Fruit fly (Drosophila melanogaster): ENCODE data around the gene HBS1.
A peak's percentile ranks its signal among the peaks of the same experiment; 100 is the strongest.

The HBS1 gene

DNA sequence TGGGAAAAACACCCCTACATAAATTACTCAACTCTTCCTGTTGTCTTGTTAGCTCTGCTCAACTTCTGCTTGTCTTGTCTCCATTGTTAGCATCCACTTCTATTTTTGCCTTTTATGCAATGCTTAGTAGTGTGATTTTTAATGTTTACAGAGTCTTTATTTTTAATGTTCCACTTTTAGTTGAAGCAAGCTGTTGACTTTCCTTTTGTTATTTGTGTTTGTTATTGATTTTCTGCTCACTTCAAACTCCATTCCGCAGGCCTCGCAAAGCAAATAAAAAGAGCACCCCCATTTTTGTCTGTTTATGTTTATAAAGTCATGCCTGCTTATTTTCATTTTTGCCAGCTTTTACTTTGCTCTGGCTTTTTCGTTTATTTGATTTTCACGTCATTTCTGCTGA is 16.9 kb upstream of the HBS1 start:
- peak; percentile 16 for TF ChIP-seq noc (tag; optimal IDR thresholded peaks at IDR 0.05)

DNA sequence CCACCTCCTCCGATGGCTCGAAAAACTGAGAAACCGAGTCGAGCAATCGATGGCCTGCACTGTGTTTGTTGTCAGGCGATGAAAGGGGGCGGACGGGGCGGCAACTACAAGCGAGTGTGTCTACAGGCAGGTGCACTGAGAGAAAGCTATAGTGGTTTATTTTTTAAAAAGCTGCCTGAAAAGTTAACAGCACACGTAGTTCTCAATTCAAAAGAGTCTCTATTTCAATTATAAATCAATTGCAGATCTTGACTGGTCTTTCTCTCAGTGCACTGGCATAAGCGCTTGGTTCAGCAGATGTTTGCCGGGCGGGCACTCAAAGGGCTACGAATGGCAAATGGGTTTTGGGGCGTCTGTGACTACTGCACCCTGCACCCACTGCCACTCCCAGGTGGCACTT is 15.7 kb upstream of the HBS1 start:
- TF ChIP-seq noc (tag; optimal IDR thresholded peaks at IDR 0.05), result no peak

DNA sequence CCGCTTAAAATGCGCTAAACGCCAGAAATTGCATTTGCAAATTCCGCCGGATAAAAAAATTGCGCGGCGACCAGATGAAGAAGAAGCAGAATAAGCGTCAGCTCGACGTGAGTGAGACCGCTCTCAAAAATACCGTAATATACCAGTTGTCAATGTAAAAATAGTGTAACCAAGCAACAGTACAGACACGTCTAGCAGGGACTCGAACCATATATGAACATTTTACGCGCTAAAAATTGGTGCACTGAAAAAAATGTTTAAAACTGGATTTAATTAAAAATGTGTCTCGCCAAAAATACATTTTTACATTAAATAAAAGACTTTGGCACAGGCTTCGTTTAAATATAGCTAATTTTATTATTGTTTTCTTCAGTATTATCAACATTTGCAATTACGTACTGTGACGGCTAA is 11.2 kb upstream of the HBS1 start, which contains the start of gene dre4:
Gene dre4, minus strand, starts transcription at position 98 of the 411 bp plus-strand sequence.
- peak; percentile 21 for TF ChIP-seq noc (tag; optimal IDR thresholded peaks at IDR 0.05)

DNA sequence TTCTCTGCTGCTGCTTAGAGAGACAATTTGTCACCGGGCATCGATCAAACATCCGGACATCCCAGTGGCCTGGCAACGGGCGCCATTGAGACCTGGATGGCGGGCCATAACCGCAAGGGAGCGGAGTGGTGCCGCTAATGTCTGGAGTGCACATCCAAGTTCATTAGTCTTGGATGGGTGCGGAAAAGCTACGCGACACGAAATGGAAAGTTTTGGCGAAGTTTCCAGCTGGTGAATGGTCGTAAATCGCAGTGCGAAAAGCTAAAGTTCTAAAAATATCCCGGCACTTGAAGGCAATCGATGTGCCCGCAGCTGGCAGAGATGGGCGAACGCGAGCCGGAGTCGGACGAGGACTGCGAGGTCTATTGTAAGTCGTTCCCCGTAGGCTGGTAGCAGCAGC is 4.7 kb upstream of the HBS1 start, which contains the start of gene CG13924:
Gene CG13924, plus strand, starts transcription at position 301 of the 400 bp plus-strand sequence.
- TF ChIP-seq noc (tag; optimal IDR thresholded peaks at IDR 0.05), result no peak

dm6 chr3L:1868841-1869240 is 3.8 kb upstream of the HBS1 start:
- TF ChIP-seq noc (tag; optimal IDR thresholded peaks at IDR 0.05), result no peak

DNA sequence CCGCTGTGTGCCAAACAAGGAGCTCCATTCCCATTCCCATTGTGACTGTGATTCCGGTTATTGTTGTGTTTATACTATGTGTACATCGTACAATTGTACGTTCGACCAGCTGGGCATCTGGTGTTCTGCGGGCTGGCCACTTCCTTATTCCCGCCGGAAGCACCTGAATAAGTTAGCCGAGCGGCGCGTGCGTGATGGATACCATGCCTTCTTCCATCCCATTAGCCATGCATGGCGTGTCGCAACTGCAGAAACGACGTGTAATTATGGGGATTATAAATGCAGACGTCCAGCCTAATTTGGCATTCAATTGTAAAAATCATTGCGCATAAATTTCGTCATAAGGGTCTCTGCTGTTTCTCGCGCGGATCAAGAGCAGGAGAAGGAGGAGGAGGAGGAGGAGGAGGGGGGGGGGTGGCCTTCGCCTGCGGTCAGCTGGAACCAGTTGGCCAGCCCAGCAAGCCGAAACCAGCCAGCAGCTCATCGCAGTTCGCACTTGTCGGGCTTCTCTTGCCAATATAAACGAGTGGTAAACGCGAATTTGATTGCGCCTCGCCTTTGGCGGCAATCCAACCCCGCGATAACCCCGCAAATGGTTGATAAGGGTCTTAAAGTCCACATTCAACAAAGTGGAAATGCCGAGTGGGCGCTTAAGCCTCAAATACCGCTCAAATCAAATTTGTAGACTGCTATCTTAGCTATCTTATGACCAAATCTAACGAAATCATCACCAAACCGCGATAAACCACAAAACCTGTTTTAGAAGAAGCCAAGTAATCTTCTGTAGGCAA is 1.2 kb upstream of the HBS1 start:
- TF ChIP-seq noc (tag; optimal IDR thresholded peaks at IDR 0.05), result peak; percentile 7

DNA sequence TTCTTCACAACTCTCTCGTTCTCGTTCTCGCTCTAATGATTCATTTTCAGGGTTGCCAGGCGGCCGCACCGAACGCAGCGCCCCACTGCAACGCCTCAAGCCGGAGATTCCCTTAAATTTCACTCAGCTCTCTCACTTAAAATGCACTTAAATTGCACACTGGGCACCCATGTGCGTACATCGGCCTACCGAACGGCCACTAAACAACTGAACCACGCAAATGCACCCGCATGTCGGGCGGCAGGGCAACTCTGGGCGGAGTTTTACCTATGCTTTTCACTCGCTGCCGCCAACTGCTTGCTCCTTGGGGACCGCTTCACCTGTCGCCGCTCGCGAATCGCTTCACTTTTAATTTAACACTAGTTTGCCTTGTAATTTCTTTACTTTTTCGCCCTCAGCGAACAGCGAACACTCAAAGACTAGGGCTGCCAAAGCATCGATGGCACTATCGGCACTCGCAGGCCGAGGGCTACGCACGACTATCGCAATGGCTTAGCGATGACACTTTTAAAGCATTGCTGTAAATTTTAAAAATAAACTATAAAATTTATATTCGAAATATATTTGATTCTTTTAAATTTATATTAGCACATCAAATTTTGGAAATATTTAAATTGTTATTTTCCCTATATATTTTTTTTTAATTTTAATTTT is 3.1 kb downstream of the HBS1 start, which contains the start of gene Rap1:
Gene Rap1, minus strand, starts transcription at position 446 of the 654 bp plus-strand sequence.
- peak; percentile 58 for TF ChIP-seq noc (tag; optimal IDR thresholded peaks at IDR 0.05)

DNA sequence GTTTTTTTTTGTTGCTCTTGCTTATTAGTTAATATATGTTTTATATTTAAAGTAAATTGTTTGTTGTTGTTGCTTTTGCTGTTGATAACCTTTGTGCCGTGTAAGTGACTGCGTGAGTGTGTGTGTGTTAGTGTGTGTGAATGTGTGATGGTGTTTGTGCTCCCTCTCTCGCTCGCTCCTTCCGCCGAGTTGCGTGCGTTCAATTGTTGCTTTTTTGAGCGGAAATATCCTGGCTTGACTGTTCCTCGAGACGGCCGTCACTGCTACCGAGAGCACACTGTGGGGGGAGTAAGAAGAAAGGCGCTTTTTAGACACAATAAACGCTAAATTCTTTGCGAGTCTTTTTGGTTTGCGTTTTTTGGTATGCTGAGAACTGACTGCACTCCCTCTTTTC is 3.6 kb downstream of the HBS1 start:
- TF ChIP-seq noc (tag; optimal IDR thresholded peaks at IDR 0.05), result no peak

- TF ChIP-seq noc (tag; optimal IDR thresholded peaks at IDR 0.05), result no peak
These were observed 4.3 kb downstream of the HBS1 start for dm6 chr3L:1860749-1861148.

dm6 chr3L:1859563-1859962 is 5.5 kb downstream of the HBS1 start:
- no peak for TF ChIP-seq noc (tag; optimal IDR thresholded peaks at IDR 0.05)

DNA sequence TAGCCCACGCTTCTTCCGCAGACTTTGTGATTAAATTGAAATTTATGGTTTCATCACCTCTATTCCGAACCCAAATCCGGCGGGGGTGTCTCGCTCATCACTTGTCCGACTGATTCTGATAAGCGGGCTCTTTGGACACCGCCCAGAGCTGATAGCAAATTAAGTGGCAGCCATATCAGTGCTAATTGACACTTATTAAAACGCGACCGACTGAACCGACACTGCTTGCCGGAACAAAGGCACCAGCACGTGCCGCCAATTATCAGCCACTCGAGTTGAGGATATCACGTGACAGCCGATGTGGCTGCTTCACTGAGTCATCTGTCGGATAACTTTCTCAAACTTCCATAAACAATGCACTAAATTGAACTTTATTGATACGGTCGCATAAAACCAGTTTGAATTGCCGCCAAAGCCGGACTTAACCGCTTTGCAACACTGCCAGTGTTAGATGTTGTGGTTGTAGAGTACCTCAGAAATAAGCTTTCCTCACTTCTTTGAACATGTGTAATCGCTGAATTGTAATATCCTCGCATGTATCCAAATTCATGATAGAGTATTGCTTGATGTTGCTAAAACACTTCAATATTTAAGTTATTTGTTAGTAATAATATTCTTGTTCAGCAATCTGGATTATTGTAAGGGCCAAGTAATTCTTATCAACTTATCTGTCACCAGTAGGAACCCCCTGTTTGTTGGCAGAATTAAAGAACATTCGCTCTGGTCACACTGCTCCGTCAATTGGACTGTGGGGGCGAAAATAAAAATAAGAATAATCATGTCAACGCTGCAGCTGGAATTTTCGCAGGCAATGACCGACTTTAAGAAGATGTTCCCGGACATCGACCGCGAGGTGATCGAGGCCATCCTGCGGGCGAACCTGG is 8.3 kb downstream of the HBS1 start, which contains the start of gene CG12024:
Gene CG12024, plus strand, starts transcription at position 699 of the 884 bp plus-strand sequence.
- TF ChIP-seq noc (tag; optimal IDR thresholded peaks at IDR 0.05), result peak; percentile 50

- TF ChIP-seq noc (tag; optimal IDR thresholded peaks at IDR 0.05), result no peak
These were observed 9.5 kb downstream of the HBS1 start, which contains the start of gene CNMa for dm6 chr3L:1855491-1855890. Gene CNMa, minus strand, starts transcription at chr3L:1855591.

DNA sequence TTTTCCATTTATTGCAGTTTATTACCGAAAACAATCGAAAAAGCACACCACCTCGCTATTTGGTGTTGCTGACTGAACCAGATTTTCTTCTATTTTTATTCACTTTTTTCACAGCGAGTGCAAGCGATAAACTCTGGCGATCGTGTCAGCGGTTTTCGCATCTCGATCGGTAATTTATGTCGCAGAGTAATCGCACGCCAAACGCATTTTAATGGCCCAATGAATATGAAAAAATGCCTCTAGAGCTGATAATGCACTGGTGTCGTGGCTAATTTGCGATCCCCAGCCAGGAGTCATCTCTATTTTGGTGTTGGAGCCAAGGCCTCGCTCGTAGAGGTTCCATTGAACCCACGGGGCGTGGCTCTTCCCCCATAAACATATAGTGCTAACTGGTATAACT is 11.8 kb downstream of the HBS1 start:
- TF ChIP-seq noc (tag; optimal IDR thresholded peaks at IDR 0.05), result no peak

DNA sequence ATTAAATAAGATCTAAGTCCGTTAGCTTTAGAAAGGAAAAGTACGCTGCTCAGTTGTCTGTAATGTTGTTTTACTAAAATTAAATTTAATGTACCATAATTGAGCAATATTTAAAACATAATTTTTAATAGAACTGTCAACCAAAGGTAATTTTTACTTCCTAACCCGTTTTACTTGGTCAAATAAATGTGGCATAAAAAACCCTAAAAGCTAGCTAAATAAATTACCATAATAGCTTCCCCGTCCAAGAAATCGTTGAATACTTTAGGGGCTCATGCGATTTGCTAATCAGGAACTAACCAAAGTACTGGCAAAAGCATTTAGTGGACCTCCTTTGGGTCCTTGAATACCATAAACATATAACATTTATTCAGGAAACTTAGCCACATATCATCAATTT is 14.5 kb downstream of the HBS1 start:
- no peak for TF ChIP-seq noc (tag; optimal IDR thresholded peaks at IDR 0.05)

- TF ChIP-seq noc (tag; optimal IDR thresholded peaks at IDR 0.05), result no peak
These were observed 20.4 kb downstream of the HBS1 start for dm6 chr3L:1844600-1844999.

- no peak for TF ChIP-seq noc (tag; optimal IDR thresholded peaks at IDR 0.05)
These were observed 23.1 kb downstream of the HBS1 start, which contains the start of gene Cpr62Bc for dm6 chr3L:1841984-1842383. Gene Cpr62Bc, minus strand, starts transcription at chr3L:1842084.
